Worm (Caenorhabditis elegans): Measurements from ENCODE around the gene srh-279.

srh-279 gene

DNA sequence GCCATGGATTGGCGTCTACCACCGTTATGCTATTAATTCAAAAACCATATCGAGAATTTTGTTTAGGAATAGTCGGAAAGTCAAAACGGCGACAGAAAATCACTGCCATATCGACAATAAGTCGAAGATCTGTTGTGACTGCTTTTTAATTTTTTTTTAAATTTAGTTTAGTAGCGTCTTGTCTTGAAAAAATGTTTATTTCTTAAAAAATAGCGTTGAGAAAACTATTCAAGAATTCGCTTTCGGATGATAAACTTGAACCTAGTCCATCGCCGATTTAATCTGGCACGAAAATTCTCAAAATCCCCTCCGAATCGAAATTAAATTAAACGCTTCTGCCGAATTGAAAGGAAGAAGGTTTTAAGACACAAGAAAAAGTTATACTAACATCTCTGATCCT, at the start of gene srh-279:
TSS of gene srh-279 (plus strand) at position 301 of the 400 bp plus-strand sequence.
- TF ChIP-seq C16A3.4 (tag; optimal IDR thresholded peaks at IDR 0.05) (no peak), nhr-71 (tag; optimal IDR thresholded peaks at IDR 0.05) (no peak), lin-13 (GFP tag; optimal IDR thresholded peaks at IDR 0.05) (no peak), efl-1 (optimal IDR thresholded peaks at IDR 0.05) (no peak), efl-1 (GFP tag; optimal IDR thresholded peaks at IDR 0.05 in 1 of 2) (no peak), nhr-28 (tag; optimal IDR thresholded peaks at IDR 0.05) (no peak), ztf-4 (tag; optimal IDR thresholded peaks at IDR 0.05) (no peak), unc-130 (tag; optimal IDR thresholded peaks at IDR 0.05) (no peak), lin-35 (GFP tag; optimal IDR thresholded peaks at IDR 0.05) (no peak), vab-15 (tag; optimal IDR thresholded peaks at IDR 0.05) (no peak), lin-15B (tag; optimal IDR thresholded peaks at IDR 0.05) (no peak), sox-4 (tag; optimal IDR thresholded peaks at IDR 0.05) (no peak), ceh-82 (tag; optimal IDR thresholded peaks at IDR 0.05) (no peak), lin-39 (tag; optimal IDR thresholded peaks at IDR 0.05) (no peak)

DNA sequence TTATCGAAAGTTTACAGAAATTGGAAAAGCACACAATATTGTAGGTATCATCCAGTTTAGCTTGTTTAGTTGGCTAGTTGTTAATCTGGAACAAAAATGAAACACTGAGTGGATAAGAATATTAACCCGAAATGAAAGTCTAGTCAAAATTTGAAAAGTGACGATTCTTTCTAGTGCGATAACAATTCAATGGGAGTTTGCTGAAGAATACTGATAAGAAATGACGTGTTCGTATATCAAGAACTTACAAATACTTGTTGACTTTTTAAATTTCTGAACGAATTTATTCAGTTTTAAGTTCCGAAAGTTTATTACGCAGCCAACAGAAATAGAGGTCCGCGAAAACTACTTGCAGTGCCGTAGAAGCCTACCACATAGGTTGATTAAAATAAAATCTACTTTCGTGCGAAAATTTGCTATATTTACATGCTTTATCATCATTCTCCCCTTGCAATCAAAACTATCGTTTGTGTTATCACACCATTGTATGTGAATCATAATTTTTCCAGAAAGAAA, 49.1 kb upstream of the srh-279 start, which contains the start of gene fbxa-88:
TSS of gene fbxa-88 (minus strand) at position 51 of the 516 bp plus-strand sequence.
- no peak for TF ChIP-seq xbp-1 (tag; optimal IDR thresholded peaks at IDR 0.05)
- peak; percentile 80 for TF ChIP-seq elt-2 (tag; optimal IDR thresholded peaks at IDR 0.05)
- TF ChIP-seq pqm-1 (tag; optimal IDR thresholded peaks at IDR 0.05): peak; percentile 47
- no peak for TF ChIP-seq F16B12.6 (tag; optimal IDR thresholded peaks at IDR 0.05)
- TF ChIP-seq nhr-20 (tag; optimal IDR thresholded peaks at IDR 0.05): peak; percentile 12

- no peak for TF ChIP-seq blmp-1 (tag; optimal IDR thresholded peaks at IDR 0.05)
- TF ChIP-seq ceh-8 (GFP tag; optimal IDR thresholded peaks at IDR 0.05): no peak
These were observed 47.2 kb upstream of the srh-279 start for ce11 chrV:16145009-16145408.

- TF ChIP-seq hpl-2 (GFP tag; optimal IDR thresholded peaks at IDR 0.05) (no peak), mab-9 (GFP tag; IDR thresholded peaks at IDR 0.05) (no peak), mef-2 (tag; optimal IDR thresholded peaks at IDR 0.05) (no peak), aha-1 (tag; optimal IDR thresholded peaks at IDR 0.05) (no peak), skn-1 (tag; optimal IDR thresholded peaks at IDR 0.05) (no peak)
These were observed 43.4 kb upstream of the srh-279 start, which contains the start of gene F10A3.4 for ce11 chrV:16148805-16149204. Gene F10A3.4, plus strand, starts transcription at chrV:16149105.

DNA sequence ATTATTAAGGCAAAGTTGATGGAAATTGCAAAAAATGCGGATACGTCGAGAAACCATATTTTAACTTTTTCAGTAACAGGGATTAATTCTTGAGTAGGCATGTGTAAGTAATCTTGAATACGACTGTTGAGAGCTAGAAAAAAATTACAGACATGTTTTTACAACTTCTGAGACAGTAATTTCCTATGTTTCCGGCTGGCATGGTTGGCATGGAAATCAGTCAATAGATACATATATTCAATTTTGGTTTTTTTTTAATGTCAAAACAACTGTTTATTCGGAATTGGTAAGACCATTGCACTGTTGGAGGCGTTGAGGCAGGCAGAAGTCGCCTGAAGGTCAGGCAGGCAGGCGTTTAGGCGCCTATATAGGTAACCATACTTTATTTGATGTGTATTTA, 38.8 kb upstream of the srh-279 start, which contains the start of gene str-254:
TSS of gene str-254 (minus strand) at position 101 of the 400 bp plus-strand sequence.
- TF ChIP-seq vab-15 (tag; optimal IDR thresholded peaks at IDR 0.05) (no peak), nhr-20 (tag; optimal IDR thresholded peaks at IDR 0.05) (no peak), zag-1 (tag; optimal IDR thresholded peaks at IDR 0.05) (no peak), fkh-10 (GFP tag; optimal IDR thresholded peaks at IDR 0.05) (no peak), tbx-2 (tag; optimal IDR thresholded peaks at IDR 0.05) (no peak), pqm-1 (tag; optimal IDR thresholded peaks at IDR 0.05) (no peak), C16A3.4 (tag; optimal IDR thresholded peaks at IDR 0.05) (no peak), egl-27 (tag; optimal IDR thresholded peaks at IDR 0.05) (no peak), mep-1 (tag; optimal IDR thresholded peaks at IDR 0.05) (no peak), grh-1 (GFP tag; IDR thresholded peaks at IDR 0.05) (no peak), lin-15B (tag; optimal IDR thresholded peaks at IDR 0.05) (no peak), jun-1 (tag; optimal IDR thresholded peaks at IDR 0.05) (no peak), tlp-1 (tag; optimal IDR thresholded peaks at IDR 0.05) (no peak), C34B4.2 (tag; optimal IDR thresholded peaks at IDR 0.05) (no peak), elt-3 (tag; optimal IDR thresholded peaks at IDR 0.05) (no peak), ztf-11 (tag; optimal IDR thresholded peaks at IDR 0.05) (no peak)
